Worm (Caenorhabditis elegans) whole organism, mixed stage, embryonic: ENCODE data around the gene ugt-62.

Source experiments
- M03D4.4 ChIP-seq: sonication (generic microtip); optimal IDR thresholded peaks from 2 replicates; lab custom pipeline; 2017; ENCODE audit warnings: mild to moderate bottlenecking, missing genetic modification characterization, missing compliant biosample characterization
- blmp-1 ChIP-seq: fragments of 150-350 bp; optimal IDR thresholded peaks from 2 replicates; lab custom pipeline; 2014; ENCODE audit warnings: missing biosample characterization, missing genetic modification characterization
- ceh-83 ChIP-seq: fragments of 200-800 bp; sonication (Bioruptor generic); optimal IDR thresholded peaks from 2 replicates; lab custom pipeline; 2018; ENCODE audit warnings: mild to moderate bottlenecking, missing genetic modification characterization, missing compliant biosample characterization
- drap-1 ChIP-seq: fragments of 200-800 bp; sonication (Bioruptor generic); optimal IDR thresholded peaks from 3 replicates; lab custom pipeline; 2018; ENCODE audit warnings: mild to moderate bottlenecking, missing genetic modification characterization, missing compliant biosample characterization
- lin-13 ChIP-seq: fragments of 150-350 bp; optimal IDR thresholded peaks from 2 replicates; lab custom pipeline; 2014; ENCODE audit warnings: missing biosample characterization, missing genetic modification characterization
- mab-5 ChIP-seq: fragments of 150-350 bp; optimal IDR thresholded peaks from 2 replicates; lab custom pipeline; 2014; ENCODE audit warnings: missing biosample characterization, missing genetic modification characterization
- mep-1 ChIP-seq: fragments of 150-350 bp; optimal IDR thresholded peaks from 2 replicates; lab custom pipeline; 2017; ENCODE audit warnings: missing biosample characterization, missing genetic modification reagents, missing genetic modification characterization, inconsistent platforms
- nhr-28 ChIP-seq: fragments of 150-350 bp; optimal IDR thresholded peaks from 2 replicates; lab custom pipeline; 2014; ENCODE audit warnings: missing biosample characterization, missing genetic modification characterization
- unc-39 ChIP-seq: fragments of 150-350 bp; optimal IDR thresholded peaks from 2 replicates; lab custom pipeline; 2014; ENCODE audit warnings: missing biosample characterization, missing genetic modification characterization
- unc-62 ChIP-seq: fragments of 150-350 bp; optimal IDR thresholded peaks from 2 replicates; lab custom pipeline; 2014; ENCODE audit warnings: missing biosample characterization, missing genetic modification reagents, missing genetic modification characterization

DNA sequence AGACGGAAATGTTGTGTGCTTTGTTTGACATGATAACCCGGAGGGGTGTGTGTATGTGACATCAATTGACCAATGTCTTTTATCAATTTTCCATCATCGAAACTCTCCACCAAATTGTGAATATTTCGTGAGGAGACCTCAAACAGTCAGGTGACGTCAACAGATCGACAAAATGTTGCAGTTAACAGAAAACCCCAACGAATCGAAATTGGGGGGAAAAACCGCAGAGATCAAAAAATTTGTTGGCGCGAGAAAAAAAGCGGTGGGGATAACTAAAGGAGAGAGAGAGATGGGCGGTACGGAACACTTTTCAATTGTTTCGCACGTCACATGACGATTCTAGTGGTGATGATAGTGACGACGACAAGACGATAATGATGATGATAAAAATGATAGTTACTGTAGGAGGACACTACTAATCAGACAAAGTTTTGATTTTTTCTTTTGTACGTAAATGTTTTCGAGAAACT is 45.8 kb downstream of the ugt-62 start:
- TF ChIP-seq M03D4.4 (tag; lab: Kevin White, UChicago) (no peak), mep-1 (tag; lab: Kevin White, UChicago) (no peak), ceh-83 (no peak), unc-39 (tag; lab: Kevin White, UChicago) (no peak), blmp-1 (tag; lab: Kevin White, UChicago) (no peak), lin-13 (tag; lab: Kevin White, UChicago) (no peak), unc-62 (GFP tag; lab: Kevin White, UChicago) (no peak), nhr-28 (tag; lab: Kevin White, UChicago) (no peak), mab-5 (tag; lab: Kevin White, UChicago) (no peak), drap-1 (GFP tag; lab: Kevin White, UChicago) (no peak)
